Fruit fly (Drosophila melanogaster) whole organism, pupa: ENCODE measurements around the gene CG6785.

Source experiments
- CG10348 ChIP-seq: fragments of 200-800 bp; sonication (Bioruptor generic); IDR thresholded peaks from 2 replicates; pipeline ENCODE4 v1.3.6; 2022; ENCODE audit warnings: missing biosample characterization, missing genetic modification characterization
- CG12605 ChIP-seq: fragments of 200-800 bp; sonication (Bioruptor generic); IDR thresholded peaks from 2 replicates; pipeline ENCODE4 v1.3.6; 2022; ENCODE audit warnings: missing biosample characterization, missing genetic modification characterization
- CG13204 ChIP-seq: fragments of 200-800 bp; sonication (Bioruptor generic); optimal IDR thresholded peaks from 2 replicates; lab custom pipeline; 2018; ENCODE audit warnings: missing biosample characterization, mild to moderate bottlenecking, missing genetic modification characterization, moderate library complexity
- CG14655 ChIP-seq: fragments of 200-800 bp; sonication (Bioruptor generic); optimal IDR thresholded peaks from 3 replicates; lab custom pipeline; 2017; ENCODE audit warnings: mild to moderate bottlenecking, missing biosample characterization, missing genetic modification reagents, missing genetic modification characterization
- CG15710 ChIP-seq: fragments of 200-800 bp; sonication (Bioruptor generic); optimal IDR thresholded peaks from 2 replicates; lab custom pipeline; 2018; ENCODE audit warnings: missing biosample characterization, mild to moderate bottlenecking, missing genetic modification characterization, moderate library complexity
- CG17806 ChIP-seq: fragments of 200-800 bp; sonication (Bioruptor generic); optimal IDR thresholded peaks from 2 replicates; lab custom pipeline; 2018; ENCODE audit warnings: missing biosample characterization, mild to moderate bottlenecking, missing genetic modification characterization, moderate library complexity
- CG32121 ChIP-seq: fragments of 200-800 bp; sonication (Bioruptor generic); IDR thresholded peaks from 2 replicates; pipeline ENCODE4 v1.3.6; 2022; ENCODE audit warnings: missing biosample characterization, missing genetic modification characterization
- CG34367 ChIP-seq: fragments of 200-800 bp; sonication (Bioruptor generic); optimal IDR thresholded peaks from 2 replicates; lab custom pipeline; 2018; ENCODE audit warnings: missing biosample characterization, mild to moderate bottlenecking, missing genetic modification characterization
- CG4496 ChIP-seq: fragments of 200-800 bp; sonication (Bioruptor generic); IDR thresholded peaks from 3 replicates; pipeline ENCODE4 v1.3.6; 2022; ENCODE audit warnings: missing biosample characterization, missing genetic modification characterization
- CG8159 ChIP-seq: fragments of 200-800 bp; sonication (Bioruptor generic); optimal IDR thresholded peaks from 3 replicates; lab custom pipeline; 2018; ENCODE audit warnings: missing biosample characterization, mild to moderate bottlenecking, missing genetic modification characterization, moderate library complexity
- CG8301 ChIP-seq: fragments of 200-800 bp; sonication (Bioruptor generic); optimal IDR thresholded peaks from 2 replicates; lab custom pipeline; 2018; ENCODE audit warnings: missing biosample characterization, mild to moderate bottlenecking, missing genetic modification characterization
- CG9948 ChIP-seq: fragments of 200-800 bp; sonication (Bioruptor generic); optimal IDR thresholded peaks from 2 replicates; lab custom pipeline; 2018; ENCODE audit warnings: missing biosample characterization, mild to moderate bottlenecking, missing genetic modification characterization, moderate library complexity
- D1 ChIP-seq: fragments of 200-800 bp; sonication (Bioruptor generic); optimal IDR thresholded peaks from 2 replicates; lab custom pipeline; 2018; ENCODE audit warnings: missing biosample characterization, mild to moderate bottlenecking, missing genetic modification characterization, moderate library complexity
- EcR ChIP-seq: fragments of 200-800 bp; sonication (Bioruptor generic); optimal IDR thresholded peaks from 3 replicates; lab custom pipeline; 2019; ENCODE audit warnings: missing biosample characterization, missing genetic modification characterization, mild to moderate bottlenecking, moderate library complexity, missing genetic modification reagents
- Ets98B ChIP-seq: fragments of 200-800 bp; sonication (Bioruptor generic); IDR thresholded peaks from 2 replicates; pipeline ENCODE4 v1.3.6; 2022; ENCODE audit warnings: missing biosample characterization, missing genetic modification characterization
- Pif1A ChIP-seq: fragments of 200-800 bp; sonication (Bioruptor generic); optimal IDR thresholded peaks from 3 replicates; lab custom pipeline; 2016; ENCODE audit warnings: missing biosample characterization, missing genetic modification characterization
- Pif1B ChIP-seq: fragments of 200-800 bp; sonication (Bioruptor generic); optimal IDR thresholded peaks from 3 replicates; lab custom pipeline; 2016; ENCODE audit warnings: missing biosample characterization, missing genetic modification characterization
- Snoo ChIP-seq: fragments of 200-800 bp; sonication (Bioruptor generic); optimal IDR thresholded peaks from 3 replicates; lab custom pipeline; 2017; ENCODE audit warnings: missing biosample characterization, mild to moderate bottlenecking, missing genetic modification characterization, inconsistent platforms
- fd96Ca ChIP-seq: fragments of 200-800 bp; sonication (Bioruptor generic); IDR thresholded peaks from 3 replicates; pipeline ENCODE4 v1.3.6; 2022; ENCODE audit warnings: missing biosample characterization, missing genetic modification characterization
- gl ChIP-seq: fragments of 200-800 bp; sonication (Bioruptor generic); optimal IDR thresholded peaks from 2 replicates; lab custom pipeline; 2018; ENCODE audit warnings: missing biosample characterization, mild to moderate bottlenecking, missing genetic modification characterization
- rn ChIP-seq: fragments of 200-800 bp; sonication (Bioruptor generic); IDR thresholded peaks from 2 replicates; pipeline ENCODE4 v1.3.6; 2022; ENCODE audit warnings: missing biosample characterization, missing genetic modification characterization

The CG6785 gene

DNA sequence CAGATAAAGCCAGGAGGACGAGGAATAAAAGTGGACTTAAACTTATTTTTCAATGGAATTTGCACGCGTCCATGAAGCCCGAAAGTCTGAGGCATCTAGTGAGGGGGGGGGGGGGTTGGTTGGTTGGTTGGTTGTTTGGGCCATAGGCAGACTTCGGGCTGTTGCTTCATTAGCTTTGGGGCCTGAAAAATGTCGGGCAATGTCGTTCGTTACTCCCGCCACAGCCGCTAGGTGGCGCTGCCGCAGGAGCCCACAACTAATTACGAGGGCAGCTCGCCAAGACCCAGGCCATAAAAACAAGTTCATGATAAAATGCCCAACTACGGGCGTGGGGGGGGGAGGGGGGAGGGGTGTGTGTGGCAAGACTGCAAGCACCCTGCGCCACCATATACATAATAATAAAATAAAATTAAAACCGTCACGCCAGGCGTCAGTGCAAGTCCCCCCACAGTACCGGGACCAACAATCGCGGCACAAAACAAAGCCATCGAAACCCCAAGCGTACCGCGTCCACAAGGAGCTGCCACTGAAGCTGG lies 33.2 kb upstream of the CG6785 start:
- TF ChIP-seq Snoo (tag; lab: Kevin White, UChicago): no peak
- no peak for TF ChIP-seq gl
- TF ChIP-seq CG15710: no peak
- TF ChIP-seq CG17806 (tag; lab: Kevin White, UChicago): no peak
- no peak for TF ChIP-seq CG8159
- no peak for TF ChIP-seq rn
- TF ChIP-seq Pif1B (GFP tag; lab: Kevin White, UChicago): no peak
- no peak for TF ChIP-seq CG13204 (GFP tag; lab: Kevin White, UChicago)
- no peak for TF ChIP-seq CG8301 (tag; lab: Kevin White, UChicago)
- TF ChIP-seq Ets98B: no peak
- TF ChIP-seq Pif1A: no peak
- no peak for TF ChIP-seq CG12605 (GFP tag; lab: Robert Waterston, UW)

DNA sequence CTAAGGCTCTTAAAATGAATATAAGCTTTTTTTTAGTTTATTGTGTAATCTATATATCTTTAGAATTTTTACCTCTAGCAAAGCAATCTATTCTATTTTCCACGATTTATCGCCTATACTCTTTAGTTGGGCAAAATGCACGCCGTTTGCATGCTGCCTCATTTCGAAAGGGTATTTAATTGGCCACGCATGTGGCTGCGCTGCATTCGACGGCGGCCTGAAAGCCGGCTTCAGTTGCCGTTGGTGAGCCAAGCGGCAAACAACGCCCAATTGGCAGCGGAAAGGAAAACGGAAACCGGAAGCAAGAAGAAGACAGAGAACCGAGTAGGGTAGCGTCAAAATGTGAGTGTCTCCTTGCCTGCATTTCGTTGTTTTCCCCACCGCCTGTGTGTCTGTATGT lies 30.9 kb upstream of the CG6785 start, which contains the start of gene CG14947:
Gene CG14947 (plus strand): TSS at position 251 of the 400 bp plus-strand sequence.
- no peak for TF ChIP-seq fd96Ca (GFP tag; lab: Robert Waterston, UW)
- TF ChIP-seq Ets98B: no peak
- no peak for TF ChIP-seq CG14655
- no peak for TF ChIP-seq EcR (GFP tag; lab: Kevin White, UChicago)
- TF ChIP-seq Pif1A: peak; percentile 50
- peak; percentile 25 for TF ChIP-seq CG8159
- no peak for TF ChIP-seq CG8301 (tag; lab: Kevin White, UChicago)
- no peak for TF ChIP-seq CG9948 (tag; lab: Kevin White, UChicago)
- TF ChIP-seq CG4496 (GFP tag; lab: Robert Waterston, UW): peak; percentile 57; the same call in 1 of the 3 replicates
- TF ChIP-seq CG32121: peak; percentile 27; the same call in 1 of the 2 replicates
- TF ChIP-seq rn: no peak
- TF ChIP-seq CG15710: no peak
- TF ChIP-seq Snoo (tag; lab: Kevin White, UChicago): peak; percentile 29
- TF ChIP-seq CG13204 (GFP tag; lab: Kevin White, UChicago): no peak

DNA sequence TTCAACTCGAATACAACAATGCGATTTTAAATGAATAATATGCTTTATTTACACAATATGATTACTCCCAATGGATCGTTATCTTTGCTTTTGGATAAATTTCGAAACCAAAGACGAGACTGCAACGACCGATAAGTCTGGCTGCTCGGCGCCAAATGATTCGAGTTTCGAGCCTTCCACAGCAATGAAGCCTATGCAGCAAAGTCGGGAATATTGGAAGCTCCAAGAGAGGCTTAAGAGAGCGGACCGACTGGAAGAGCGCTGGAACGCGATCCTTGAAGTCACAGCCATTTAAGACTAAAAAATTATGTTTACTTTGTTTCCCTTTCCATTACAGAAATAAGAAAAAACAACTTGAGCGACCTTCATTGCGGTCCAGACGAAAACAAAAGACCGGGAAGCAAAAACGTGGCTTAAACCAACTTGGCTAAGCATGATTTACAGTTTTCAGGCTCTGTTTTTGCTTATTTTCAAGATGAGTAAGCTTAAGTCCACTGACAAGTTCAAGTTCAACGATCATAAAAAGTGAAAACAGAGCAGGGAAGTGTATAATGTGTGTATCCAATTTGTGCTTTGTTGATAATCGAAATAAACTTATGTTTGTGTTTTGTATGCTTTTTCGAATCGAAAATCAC lies 21.7 kb upstream of the CG6785 start, which contains the start of gene firl:
Gene firl (minus strand): TSS at position 159 of the 635 bp plus-strand sequence.
- no peak for TF ChIP-seq Pif1B (GFP tag; lab: Kevin White, UChicago)
- peak; percentile 79 for TF ChIP-seq EcR (GFP tag; lab: Kevin White, UChicago)
- no peak for TF ChIP-seq CG12605 (GFP tag; lab: Robert Waterston, UW)

DNA sequence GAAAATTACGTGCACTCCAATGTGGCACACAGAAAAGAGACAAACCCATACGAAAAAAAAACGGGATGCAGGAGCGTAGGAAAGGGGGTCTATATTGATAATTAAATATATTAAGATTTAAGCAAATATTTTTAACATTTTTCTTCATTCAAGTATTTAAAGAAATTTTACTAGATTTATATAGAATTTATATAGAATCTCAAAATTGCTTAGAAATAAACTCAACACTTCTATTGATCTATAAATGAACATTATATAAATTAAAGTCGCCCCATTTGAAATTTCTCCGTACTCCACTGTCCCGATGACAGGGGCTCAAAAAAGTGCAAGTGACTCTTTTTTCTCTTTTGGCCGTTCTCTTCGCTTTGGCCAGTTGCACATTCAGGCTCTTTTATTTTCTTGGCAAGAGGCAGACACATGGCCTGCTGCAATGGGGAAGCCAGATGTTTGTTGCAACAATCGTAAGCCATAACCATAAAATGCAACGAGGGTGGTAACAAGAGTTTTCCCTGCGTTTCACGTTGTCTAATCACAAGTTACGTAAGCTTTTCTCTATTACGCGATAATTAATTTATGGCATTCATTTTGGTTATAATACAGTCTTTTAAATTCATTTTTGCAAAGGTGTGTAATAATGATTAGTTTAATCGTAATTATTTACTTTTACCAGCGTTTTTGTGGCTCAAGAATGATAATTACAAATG lies 20.8 kb upstream of the CG6785 start:
- TF ChIP-seq CG9948 (tag; lab: Kevin White, UChicago) (peak; percentile 95), CG14655 (peak; percentile 99), CG4496 (GFP tag; lab: Robert Waterston, UW) (peak; percentile 93), Pif1B (GFP tag; lab: Kevin White, UChicago) (peak; percentile 91), CG34367 (tag; lab: Kevin White, UChicago) (peak; percentile 84), CG8301 (tag; lab: Kevin White, UChicago) (peak; percentile 97), CG15710 (peak; percentile 94), fd96Ca (GFP tag; lab: Robert Waterston, UW) (peak; percentile 84), D1 (tag; lab: Kevin White, UChicago) (peak; percentile 93), CG17806 (tag; lab: Kevin White, UChicago) (peak; percentile 94), CG13204 (GFP tag; lab: Kevin White, UChicago) (no peak), CG10348 (GFP tag; lab: Robert Waterston, UW) (peak; percentile 74), CG32121 (peak; percentile 96), CG12605 (GFP tag; lab: Robert Waterston, UW) (peak; percentile 94), Snoo (tag; lab: Kevin White, UChicago) (peak; percentile 83), rn (peak; percentile 88), EcR (GFP tag; lab: Kevin White, UChicago) (no peak), CG8159 (peak; percentile 95), Ets98B (peak; percentile 90), Pif1A (peak; percentile 89), gl (peak; percentile 50)

DNA sequence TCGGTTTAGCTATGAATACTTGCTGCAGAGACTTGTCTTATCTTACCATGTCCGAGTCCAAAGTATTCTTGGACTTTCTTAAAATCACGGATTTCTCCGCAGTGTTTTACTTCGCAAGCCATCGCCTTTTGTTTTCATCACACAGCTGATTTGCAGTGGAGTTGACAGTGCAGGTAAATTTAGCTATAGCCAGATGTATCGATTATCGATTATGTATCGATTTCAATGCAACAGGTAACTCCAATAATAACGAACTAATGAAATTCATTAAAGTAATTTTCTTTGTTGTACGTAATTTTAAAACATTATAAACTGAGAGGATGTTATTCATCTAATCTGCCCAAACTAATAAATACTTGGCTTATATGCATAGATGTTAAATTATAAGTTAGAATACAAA lies 18.0 kb upstream of the CG6785 start, which contains the start of gene Rab3-GAP:
Gene Rab3-GAP (minus strand): TSS at position 150 of the 400 bp plus-strand sequence.
- TF ChIP-seq CG8159 (peak; percentile 25), Pif1A (no peak), fd96Ca (GFP tag; lab: Robert Waterston, UW) (no peak), D1 (tag; lab: Kevin White, UChicago) (no peak), gl (no peak), Pif1B (GFP tag; lab: Kevin White, UChicago) (no peak), CG4496 (GFP tag; lab: Robert Waterston, UW) (no peak), EcR (GFP tag; lab: Kevin White, UChicago) (no peak), CG13204 (GFP tag; lab: Kevin White, UChicago) (no peak), CG10348 (GFP tag; lab: Robert Waterston, UW) (no peak), CG32121 (no peak), CG14655 (no peak), CG34367 (tag; lab: Kevin White, UChicago) (no peak), Snoo (tag; lab: Kevin White, UChicago) (no peak), Ets98B (peak; percentile 6; the same call in 1 of the 2 replicates), CG8301 (tag; lab: Kevin White, UChicago) (peak; percentile 15), CG9948 (tag; lab: Kevin White, UChicago) (no peak), CG12605 (GFP tag; lab: Robert Waterston, UW) (peak; percentile 53), CG17806 (tag; lab: Kevin White, UChicago) (peak; percentile 7), rn (no peak), CG15710 (peak; percentile 15)
- TF ChIP-seq, all 21 proteins: peak for 6
